Fruit fly (Drosophila melanogaster) whole organism, embryonic: ENCODE results near the gene mRpL46.
A peak's percentile ranks its signal among the peaks of the same experiment; 100 is the strongest.

Experiments used
- Bgb ChIP-seq: fragments of 200-800 bp; sonication (Bioruptor generic); IDR thresholded peaks from 2 replicates; pipeline ENCODE4 v1.3.6; 2022; ENCODE audit warnings: missing biosample characterization, missing genetic modification characterization; ENCODE audit not compliant: partially characterized antibody
- C15 ChIP-seq: fragments of 200-800 bp; sonication (Bioruptor generic); IDR thresholded peaks from 3 replicates; pipeline ENCODE4 v1.3.6; 2022; ENCODE audit warnings: missing biosample characterization, missing genetic modification characterization
- CG10321 ChIP-seq: fragments of 200-800 bp; sonication (Bioruptor generic); IDR thresholded peaks from 2 replicates; pipeline ENCODE4 v1.3.6; 2022; ENCODE audit warnings: missing biosample characterization, missing genetic modification characterization
- CG12391 ChIP-seq: fragments of 200-800 bp; sonication (Bioruptor generic); optimal IDR thresholded peaks from 3 replicates; lab custom pipeline; 2018; ENCODE audit warnings: missing biosample characterization, mild to moderate bottlenecking, missing genetic modification characterization, moderate library complexity
- CG14710 ChIP-seq: fragments of 200-800 bp; sonication (Bioruptor generic); optimal IDR thresholded peaks from 3 replicates; lab custom pipeline; 2019; ENCODE audit warnings: missing biosample characterization, mild to moderate bottlenecking, missing genetic modification characterization, moderate library complexity
- CG15269 ChIP-seq: fragments of 200-800 bp; sonication (Bioruptor generic); optimal IDR thresholded peaks from 2 replicates; lab custom pipeline; 2018; ENCODE audit warnings: missing biosample characterization, mild to moderate bottlenecking, missing genetic modification characterization, moderate library complexity
- CG17328 ChIP-seq: fragments of 200-800 bp; sonication (Bioruptor generic); IDR thresholded peaks from 2 replicates; pipeline ENCODE4 v1.3.6; 2022; ENCODE audit warnings: missing biosample characterization, missing genetic modification characterization
- CG17385 ChIP-seq: fragments of 200-800 bp; sonication (Bioruptor generic); optimal IDR thresholded peaks from 3 replicates; lab custom pipeline; 2018; ENCODE audit warnings: missing biosample characterization, mild to moderate bottlenecking, missing genetic modification characterization
- CG18764 ChIP-seq: fragments of 200-800 bp; sonication (Bioruptor generic); optimal IDR thresholded peaks from 3 replicates; lab custom pipeline; 2016; ENCODE audit warnings: missing biosample characterization, missing genetic modification characterization
- CG2889 ChIP-seq: fragments of 200-800 bp; sonication (Bioruptor generic); IDR thresholded peaks from 3 replicates; pipeline ENCODE4 v1.3.6; 2022; ENCODE audit warnings: missing biosample characterization, missing genetic modification characterization
- CG31441 ChIP-seq: fragments of 200-800 bp; sonication (Bioruptor generic); IDR thresholded peaks from 2 replicates; pipeline ENCODE4 v1.3.6; 2022; ENCODE audit warnings: missing biosample characterization, missing genetic modification characterization
- CG32532 ChIP-seq: fragments of 200-800 bp; sonication (Bioruptor generic); IDR thresholded peaks from 2 replicates; pipeline ENCODE4 v1.3.6; 2022; ENCODE audit warnings: missing biosample characterization, missing genetic modification characterization
- CG32767 ChIP-seq: fragments of 200-800 bp; sonication (Bioruptor generic); IDR thresholded peaks from 2 replicates; pipeline ENCODE4 v1.3.6; 2022; ENCODE audit warnings: missing biosample characterization, missing genetic modification characterization
- CG34376 ChIP-seq: fragments of 200-800 bp; sonication (Bioruptor generic); optimal IDR thresholded peaks from 2 replicates; lab custom pipeline; 2018; ENCODE audit warnings: missing biosample characterization, mild to moderate bottlenecking, missing genetic modification characterization
- CG4328 ChIP-seq: fragments of 200-800 bp; sonication (Bioruptor generic); optimal IDR thresholded peaks from 3 replicates; lab custom pipeline; 2017; ENCODE audit warnings: missing biosample characterization, missing genetic modification reagents, missing genetic modification characterization
- CG5245 ChIP-seq: fragments of 200-800 bp; sonication (Bioruptor generic); optimal IDR thresholded peaks from 3 replicates; lab custom pipeline; 2016; ENCODE audit warnings: missing biosample characterization, missing genetic modification characterization
- CG7271 ChIP-seq: fragments of 200-800 bp; sonication (Bioruptor generic); optimal IDR thresholded peaks from 2 replicates; lab custom pipeline; 2018; ENCODE audit warnings: missing biosample characterization, mild to moderate bottlenecking, missing genetic modification characterization, moderate library complexity
- CG7556 ChIP-seq: fragments of 200-800 bp; sonication (Bioruptor generic); optimal IDR thresholded peaks from 2 replicates; lab custom pipeline; 2017; ENCODE audit warnings: missing biosample characterization, mild to moderate bottlenecking, missing genetic modification characterization
- CG8089 ChIP-seq: fragments of 200-800 bp; sonication (Bioruptor generic); optimal IDR thresholded peaks from 3 replicates; lab custom pipeline; 2016; ENCODE audit warnings: missing biosample characterization, missing genetic modification characterization
- CG9609 ChIP-seq: fragments of 200-800 bp; sonication (Bioruptor generic); optimal IDR thresholded peaks from 3 replicates; lab custom pipeline; 2016; ENCODE audit warnings: missing biosample characterization, missing genetic modification characterization
- CG9932 ChIP-seq: fragments of 200-800 bp; sonication (Bioruptor generic); IDR thresholded peaks from 2 replicates; pipeline ENCODE4 v1.3.6; 2022; ENCODE audit warnings: missing biosample characterization, missing genetic modification characterization
- Dbx ChIP-seq: fragments of 200-800 bp; sonication (Bioruptor generic); IDR thresholded peaks from 3 replicates; pipeline ENCODE4 v1.3.6; 2022; ENCODE audit warnings: missing biosample characterization, missing genetic modification characterization
- Fer1 ChIP-seq: fragments of 200-800 bp; sonication (Bioruptor generic); optimal IDR thresholded peaks from 2 replicates; lab custom pipeline; 2017; ENCODE audit warnings: missing biosample characterization, mild to moderate bottlenecking, missing genetic modification characterization
- H2.0 ChIP-seq: fragments of 200-800 bp; sonication (Bioruptor generic); IDR thresholded peaks from 2 replicates; pipeline ENCODE4 v1.3.6; 2022; ENCODE audit warnings: missing biosample characterization, missing genetic modification characterization
- Hr3 ChIP-seq: fragments of 200-800 bp; sonication (Bioruptor generic); optimal IDR thresholded peaks from 3 replicates; lab custom pipeline; 2016; ENCODE audit warnings: missing biosample characterization, missing genetic modification characterization
- Neu2 ChIP-seq: fragments of 200-800 bp; sonication (Bioruptor generic); optimal IDR thresholded peaks from 3 replicates; lab custom pipeline; 2016; ENCODE audit warnings: missing biosample characterization, missing genetic modification characterization, borderline replicate concordance
- Nf-YB ChIP-seq: fragments of 200-800 bp; sonication (Bioruptor generic); optimal IDR thresholded peaks from 3 replicates; lab custom pipeline; 2019; ENCODE audit warnings: missing biosample characterization, mild to moderate bottlenecking, missing genetic modification characterization, moderate library complexity
- Oaz ChIP-seq: fragments of 200-800 bp; sonication (Bioruptor generic); IDR thresholded peaks from 2 replicates; pipeline ENCODE4 v1.3.6; 2022; ENCODE audit warnings: missing biosample characterization, missing genetic modification characterization
- Opbp ChIP-seq: fragments of 200-800 bp; sonication (Bioruptor generic); IDR thresholded peaks from 3 replicates; pipeline ENCODE4 v1.3.6; 2022; ENCODE audit warnings: missing biosample characterization, missing genetic modification characterization; ENCODE audit not compliant: partially characterized antibody
- Pdp1 ChIP-seq, 2 experiments: fragments of 200-800 bp; sonication (Bioruptor generic); optimal IDR thresholded peaks; 3 replicates each; lab custom pipeline; 2016; ENCODE audit warnings: missing biosample characterization in 2 of 2, missing genetic modification characterization in 2 of 2, mild to moderate bottlenecking in 1 of 2, moderate library complexity in 1 of 2
- Spps ChIP-seq: fragments of 200-800 bp; sonication (Bioruptor generic); optimal IDR thresholded peaks from 2 replicates; lab custom pipeline; 2018; ENCODE audit warnings: missing biosample characterization, mild to moderate bottlenecking, missing genetic modification characterization
- Sry-δ ChIP-seq: fragments of 200-800 bp; sonication (Bioruptor generic); optimal IDR thresholded peaks from 2 replicates; lab custom pipeline; 2016; ENCODE audit warnings: missing biosample characterization, missing genetic modification characterization
- ato ChIP-seq: fragments of 200-800 bp; sonication (Bioruptor generic); IDR thresholded peaks from 2 replicates; pipeline ENCODE4 v1.3.6; 2022; ENCODE audit warnings: missing biosample characterization, missing genetic modification characterization; ENCODE audit not compliant: partially characterized antibody
- chm ChIP-seq: fragments of 200-800 bp; sonication (Bioruptor generic); IDR thresholded peaks from 2 replicates; pipeline ENCODE4 v1.3.6; 2022; ENCODE audit warnings: missing biosample characterization, missing genetic modification characterization
- dan ChIP-seq: fragments of 200-800 bp; sonication (Bioruptor generic); IDR thresholded peaks from 2 replicates; pipeline ENCODE4 v1.3.6; 2022; ENCODE audit warnings: missing biosample characterization, missing genetic modification characterization
- exex ChIP-seq: fragments of 200-800 bp; sonication (Bioruptor generic); optimal IDR thresholded peaks from 4 replicates; lab custom pipeline; 2018; ENCODE audit warnings: missing biosample characterization, mild to moderate bottlenecking, missing genetic modification characterization, moderate library complexity
- gce ChIP-seq: fragments of 200-800 bp; sonication (Bioruptor generic); IDR thresholded peaks from 3 replicates; pipeline ENCODE4 v1.3.6; 2022; ENCODE audit warnings: missing biosample characterization, missing genetic modification characterization
- gsb ChIP-seq: fragments of 200-800 bp; sonication (Bioruptor generic); IDR thresholded peaks from 2 replicates; pipeline ENCODE4 v1.3.6; 2022; ENCODE audit warnings: missing biosample characterization, missing genetic modification characterization
- insv ChIP-seq, 2 experiments: fragments of 200-800 bp; sonication (Bioruptor generic); optimal IDR thresholded peaks; 3 replicates each; lab custom pipeline; 2016 to 2018; ENCODE audit warnings: missing biosample characterization in 2 of 2, missing genetic modification characterization in 2 of 2
- jumu ChIP-seq: fragments of 200-800 bp; sonication (Bioruptor generic); optimal IDR thresholded peaks from 3 replicates; lab custom pipeline; 2016; ENCODE audit warnings: missing biosample characterization, missing genetic modification characterization
- peb ChIP-seq: fragments of 200-800 bp; sonication (Bioruptor generic); IDR thresholded peaks from 2 replicates; pipeline ENCODE4 v1.3.6; 2022; ENCODE audit warnings: missing biosample characterization, missing genetic modification characterization
- rib ChIP-seq: fragments of 200-800 bp; sonication (Bioruptor generic); IDR thresholded peaks from 2 replicates; pipeline ENCODE4 v1.3.6; 2022; ENCODE audit warnings: missing biosample characterization, missing genetic modification characterization
- sens-2 ChIP-seq: fragments of 200-800 bp; sonication (Bioruptor generic); IDR thresholded peaks from 2 replicates; pipeline ENCODE4 v1.3.6; 2022; ENCODE audit warnings: missing biosample characterization, missing genetic modification characterization
- sim ChIP-seq: fragments of 200-800 bp; sonication (Bioruptor generic); IDR thresholded peaks from 2 replicates; pipeline ENCODE4 v1.3.6; 2022; ENCODE audit warnings: missing biosample characterization, missing genetic modification characterization
- sna ChIP-seq: fragments of 200-800 bp; sonication (Bioruptor generic); IDR thresholded peaks from 2 replicates; pipeline ENCODE4 v1.3.6; 2022; ENCODE audit warnings: missing biosample characterization, missing genetic modification characterization; ENCODE audit not compliant: partially characterized antibody
- sob ChIP-seq: fragments of 200-800 bp; sonication (Bioruptor generic); IDR thresholded peaks from 2 replicates; pipeline ENCODE4 v1.3.6; 2022; ENCODE audit warnings: missing biosample characterization, missing genetic modification characterization
- tap ChIP-seq: fragments of 200-800 bp; optimal IDR thresholded peaks from 3 replicates; lab custom pipeline; 2019; ENCODE audit warnings: missing biosample characterization, mild to moderate bottlenecking, missing genetic modification characterization, moderate library complexity
- tll ChIP-seq, 2 experiments: fragments of 200-800 bp in 1 of 2; fragments of >200 bp in 1 of 2; sonication (Bioruptor generic) in 1 of 2; optimal IDR thresholded peaks; 2 replicates each; lab custom pipeline; 2017 to 2019; ENCODE audit warnings: missing biosample characterization in 2 of 2, missing genetic modification characterization in 2 of 2, mild to moderate bottlenecking in 1 of 2, moderate library complexity in 1 of 2
- tna ChIP-seq: fragments of 200-800 bp; sonication (Bioruptor generic); IDR thresholded peaks from 2 replicates; pipeline ENCODE4 v1.3.6; 2022; ENCODE audit warnings: missing biosample characterization, missing genetic modification characterization; ENCODE audit not compliant: partially characterized antibody

The mRpL46 gene

DNA sequence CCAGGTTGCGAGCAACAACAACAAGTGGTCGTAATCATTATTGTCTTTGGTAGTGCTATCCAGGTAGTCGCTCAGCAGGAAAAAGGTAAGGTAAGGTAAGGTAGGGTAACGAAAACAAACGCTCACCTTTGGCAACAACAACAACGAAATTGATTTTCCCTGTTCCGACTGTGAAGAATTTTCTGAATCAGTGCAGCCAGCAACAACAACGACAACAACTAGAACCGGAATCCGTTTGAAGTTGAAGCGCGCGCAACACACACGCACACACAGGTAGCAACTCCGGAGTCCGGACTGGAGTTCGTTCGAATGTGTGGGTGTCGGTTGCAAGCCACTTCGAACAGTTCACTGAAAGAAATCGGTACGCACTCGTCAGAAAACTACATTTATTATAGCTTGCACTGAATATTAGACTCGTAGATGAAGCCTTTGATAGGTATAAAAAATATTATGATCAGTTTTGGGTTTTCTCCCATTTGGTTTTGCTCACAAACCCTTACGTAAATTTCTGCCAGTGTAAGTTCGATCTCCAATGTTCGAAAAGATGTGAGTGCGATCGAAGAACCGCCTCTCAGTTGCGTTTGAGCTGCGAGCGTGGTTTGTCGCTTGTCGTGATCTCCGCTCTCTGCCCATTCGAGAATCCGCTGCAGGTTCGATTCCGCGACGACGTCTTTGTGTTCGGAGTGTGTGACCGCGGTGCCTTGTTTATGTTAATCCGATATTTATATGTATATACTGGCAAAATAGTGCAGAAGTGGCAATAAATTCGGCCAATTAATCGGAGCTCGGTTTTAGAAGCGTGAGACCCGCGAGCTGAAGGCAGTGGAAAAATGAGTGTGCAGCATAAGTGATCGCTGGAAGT is 30.7 kb upstream of the mRpL46 start, which contains the start of gene CG13921 (continued):
- peak; percentile 88 for TF ChIP-seq Nf-YB (GFP tag; lab: Kevin White, UChicago)
- peak; percentile 98 for TF ChIP-seq CG32767 (GFP tag; lab: Robert Waterston, UW)
- TF ChIP-seq CG7271, result peak; percentile 99
- peak; percentile 99 for TF ChIP-seq CG12391 (tag; lab: Kevin White, UChicago)
- peak; percentile 99 for TF ChIP-seq CG9932 (GFP tag; lab: Robert Waterston, UW)
- peak; percentile 93 for TF ChIP-seq CG34376 (GFP tag; lab: Kevin White, UChicago)
- peak; percentile 69 to 76 for TF ChIP-seq insv (GFP tag; optimal IDR thresholded peaks at IDR 0.05; lab: Kevin White, UChicago)
- peak; percentile 83 for TF ChIP-seq CG10321
- peak; percentile 94 for TF ChIP-seq CG17385
- TF ChIP-seq Opbp (GFP tag; lab: Robert Waterston, UW), result peak; percentile 62; the same call in 1 of the 3 replicates
- TF ChIP-seq CG15269 (tag; lab: Kevin White, UChicago), result peak; percentile 98
- peak; percentile 99 for TF ChIP-seq CG18764 (GFP tag; lab: Kevin White, UChicago)
- peak; percentile 99 for TF ChIP-seq CG8089 (GFP tag; lab: Kevin White, UChicago)
- peak; percentile 100 for TF ChIP-seq CG5245 (GFP tag; lab: Kevin White, UChicago)
- peak; percentile 97 for TF ChIP-seq Fer1 (GFP tag; lab: Kevin White, UChicago)
- TF ChIP-seq CG7556 (GFP tag; lab: Kevin White, UChicago), result peak; percentile 99
- TF ChIP-seq CG4328 (GFP tag; lab: Kevin White, UChicago), result peak; percentile 95
- no peak for TF ChIP-seq sna
- peak; percentile 98 for TF ChIP-seq tap (tag; lab: Kevin White, UChicago)
- TF ChIP-seq H2.0 (GFP tag; lab: Robert Waterston, UW), result peak; percentile 99
- TF ChIP-seq CG2889, result peak; percentile 98
- peak; percentile 98 for TF ChIP-seq gce (GFP tag; lab: Robert Waterston, UW)
- TF ChIP-seq dan, result peak; percentile 99
- TF ChIP-seq ato (GFP tag; lab: Robert Waterston, UW), result no peak
- TF ChIP-seq peb (GFP tag; lab: Robert Waterston, UW), result peak; percentile 99
- peak; percentile 97 for TF ChIP-seq rib (GFP tag; lab: Robert Waterston, UW)
- peak; percentile 99 for TF ChIP-seq sob (GFP tag; lab: Robert Waterston, UW)
- TF ChIP-seq CG17328 (GFP tag; lab: Robert Waterston, UW), result peak; percentile 99
- peak; percentile 99 for TF ChIP-seq sim (GFP tag; lab: Robert Waterston, UW)
- TF ChIP-seq jumu (GFP tag; lab: Kevin White, UChicago), result peak; percentile 99
- TF ChIP-seq Dbx, result peak; percentile 99
- peak; percentile 99 for TF ChIP-seq chm (GFP tag; lab: Robert Waterston, UW)
- peak; percentile 99 for TF ChIP-seq CG9609 (GFP tag; lab: Kevin White, UChicago)
- TF ChIP-seq exex (tag; lab: Kevin White, UChicago), result peak; percentile 82
- peak; percentile 85 for TF ChIP-seq Sry-δ (GFP tag; lab: Kevin White, UChicago)
- TF ChIP-seq Bgb (GFP tag; lab: Robert Waterston, UW), result no peak
- peak in 1 of 2 experiments; percentile 94 for TF ChIP-seq tll (GFP tag; optimal IDR thresholded peaks at IDR 0.05; lab: Kevin White, UChicago)
- TF ChIP-seq C15 (GFP tag; lab: Robert Waterston, UW), result peak; percentile 98
- TF ChIP-seq Oaz, result peak; percentile 97
- peak; percentile 98 for TF ChIP-seq Hr3
- TF ChIP-seq gsb, result peak; percentile 94
- TF ChIP-seq CG32532 (GFP tag; lab: Robert Waterston, UW), result peak; percentile 99
- TF ChIP-seq tna (GFP tag; lab: Robert Waterston, UW), result no peak
- peak; percentile 99 for TF ChIP-seq Neu2 (GFP tag; lab: Kevin White, UChicago)
- peak; percentile 99 to 100 for TF ChIP-seq Pdp1 (GFP tag; optimal IDR thresholded peaks at IDR 0.05; lab: Kevin White, UChicago)
- peak; percentile 99 for TF ChIP-seq CG14710 (tag; lab: Kevin White, UChicago)
- TF ChIP-seq CG31441 (GFP tag; lab: Robert Waterston, UW), result peak; percentile 96
- TF ChIP-seq Spps, result peak; percentile 99
- TF ChIP-seq sens-2, result peak; percentile 99
